Fruit fly (Drosophila melanogaster) whole organism, prepupa: ENCODE results near the gene CG14322.
A peak's percentile ranks its signal among the peaks of the same experiment; 100 is the strongest.

ENCODE experiments used
- Blimp-1 ChIP-seq: fragments of 200-800 bp; sonication (Bioruptor generic); optimal IDR thresholded peaks from 3 replicates; lab custom pipeline; 2017; ENCODE audit warnings: missing biosample characterization, missing genetic modification characterization, mild to moderate bottlenecking, moderate library complexity, missing genetic modification reagents
- CG10669 ChIP-seq: fragments of 200-800 bp; sonication (Bioruptor generic); optimal IDR thresholded peaks from 3 replicates; lab custom pipeline; 2018; ENCODE audit warnings: missing biosample characterization, mild to moderate bottlenecking, missing genetic modification characterization, moderate library complexity
- CG11294 ChIP-seq: fragments of 200-800 bp; sonication (Bioruptor generic); IDR thresholded peaks from 2 replicates; pipeline ENCODE4 v1.3.6; 2022; ENCODE audit warnings: missing biosample characterization, missing genetic modification characterization
- CG11762 ChIP-seq: fragments of 200-800 bp; sonication (Bioruptor generic); optimal IDR thresholded peaks from 3 replicates; lab custom pipeline; 2016; ENCODE audit warnings: missing biosample characterization, missing genetic modification characterization; ENCODE audit not compliant: insufficient read depth
- CG15336 ChIP-seq: fragments of 200-800 bp; sonication (Bioruptor generic); IDR thresholded peaks from 2 replicates; pipeline ENCODE4 v1.3.6; 2022; ENCODE audit warnings: missing biosample characterization, missing genetic modification characterization
- CG1621 ChIP-seq: fragments of 200-800 bp; sonication (Bioruptor generic); optimal IDR thresholded peaks from 3 replicates; lab custom pipeline; 2018; ENCODE audit warnings: missing biosample characterization, mild to moderate bottlenecking, missing genetic modification characterization
- CG16779 ChIP-seq: fragments of 200-800 bp; sonication (Bioruptor generic); optimal IDR thresholded peaks from 3 replicates; lab custom pipeline; 2017; ENCODE audit warnings: missing biosample characterization, mild to moderate bottlenecking, missing genetic modification characterization
- CG3032 ChIP-seq: fragments of 200-800 bp; optimal IDR thresholded peaks from 2 replicates; lab custom pipeline; 2019; ENCODE audit warnings: missing biosample characterization, mild to moderate bottlenecking, missing genetic modification characterization, moderate library complexity
- CG34406 ChIP-seq: fragments of 200-800 bp; sonication (Bioruptor generic); optimal IDR thresholded peaks from 3 replicates; lab custom pipeline; 2016; ENCODE audit warnings: missing biosample characterization, missing genetic modification characterization
- CG3919 ChIP-seq: fragments of 200-800 bp; sonication (Bioruptor generic); optimal IDR thresholded peaks from 3 replicates; lab custom pipeline; 2016; ENCODE audit warnings: missing biosample characterization, missing genetic modification characterization
- CG4318 ChIP-seq: fragments of 200-800 bp; sonication (Bioruptor generic); optimal IDR thresholded peaks from 3 replicates; lab custom pipeline; 2017; ENCODE audit warnings: missing biosample characterization, mild to moderate bottlenecking, missing genetic modification characterization
- CG6276 ChIP-seq: fragments of 200-800 bp; sonication (Bioruptor generic); optimal IDR thresholded peaks from 2 replicates; lab custom pipeline; 2017; ENCODE audit warnings: missing biosample characterization, mild to moderate bottlenecking, missing genetic modification characterization
- CG6792 ChIP-seq: fragments of 200-800 bp; sonication (Bioruptor generic); optimal IDR thresholded peaks from 3 replicates; lab custom pipeline; 2016; ENCODE audit warnings: missing biosample characterization, missing genetic modification characterization
- CG6808 ChIP-seq: fragments of 200-800 bp; sonication (Bioruptor generic); optimal IDR thresholded peaks from 3 replicates; lab custom pipeline; 2017; ENCODE audit warnings: missing biosample characterization, missing genetic modification characterization, mild to moderate bottlenecking, moderate library complexity, missing genetic modification reagents
- CG6854 ChIP-seq: fragments of 200-800 bp; sonication (Bioruptor generic); optimal IDR thresholded peaks from 2 replicates; lab custom pipeline; 2017; ENCODE audit warnings: missing biosample characterization, mild to moderate bottlenecking, missing genetic modification characterization
- CG7368 ChIP-seq: fragments of 200-800 bp; sonication (Bioruptor generic); optimal IDR thresholded peaks from 3 replicates; lab custom pipeline; 2016; ENCODE audit warnings: missing biosample characterization, missing genetic modification characterization
- CG8119 ChIP-seq: fragments of 200-800 bp; sonication (Bioruptor generic); IDR thresholded peaks from 3 replicates; pipeline ENCODE4 v1.3.6; 2022; ENCODE audit warnings: missing biosample characterization, missing genetic modification characterization
- CG8319 ChIP-seq: fragments of 200-800 bp; sonication (Bioruptor generic); optimal IDR thresholded peaks from 3 replicates; lab custom pipeline; 2016; ENCODE audit warnings: missing biosample characterization, missing genetic modification characterization
- CG8632 ChIP-seq: fragments of 200-800 bp; sonication (Bioruptor generic); optimal IDR thresholded peaks from 3 replicates; lab custom pipeline; 2016; ENCODE audit warnings: missing biosample characterization, missing genetic modification characterization
- CG9139 ChIP-seq: fragments of 200-800 bp; sonication (Bioruptor generic); optimal IDR thresholded peaks from 3 replicates; lab custom pipeline; 2017; ENCODE audit warnings: missing biosample characterization, mild to moderate bottlenecking, missing genetic modification characterization
- Eip75B ChIP-seq: fragments of 200-800 bp; sonication (Bioruptor generic); optimal IDR thresholded peaks from 3 replicates; lab custom pipeline; 2016; ENCODE audit warnings: missing biosample characterization, missing genetic modification characterization
- Eip78C ChIP-seq: fragments of 200-800 bp; sonication (Bioruptor generic); peaks from one replicate; lab custom pipeline; 2016; ENCODE audit warnings: missing biosample characterization, missing genetic modification characterization
- Eip93F ChIP-seq: fragments of 200-800 bp; sonication (Bioruptor generic); optimal IDR thresholded peaks from 2 replicates; lab custom pipeline; 2016; ENCODE audit warnings: missing biosample characterization, mild to moderate bottlenecking, missing genetic modification characterization
- Ets21C ChIP-seq: fragments of 200-800 bp; sonication (Bioruptor generic); optimal IDR thresholded peaks from 3 replicates; lab custom pipeline; 2016; ENCODE audit warnings: missing biosample characterization, missing genetic modification characterization
- Ets96B ChIP-seq: fragments of 200-800 bp; optimal IDR thresholded peaks from 2 replicates; lab custom pipeline; 2019; ENCODE audit warnings: missing biosample characterization, mild to moderate bottlenecking, missing genetic modification characterization, moderate library complexity
- Gug ChIP-seq: fragments of 200-800 bp; sonication (Bioruptor generic); IDR thresholded peaks from 2 replicates; pipeline ENCODE4 v1.3.6; 2022; ENCODE audit warnings: missing biosample characterization, missing genetic modification characterization
- Hr38 ChIP-seq: sonication (Bioruptor generic); optimal IDR thresholded peaks from 2 replicates; lab custom pipeline; 2016; ENCODE audit warnings: missing biosample characterization, missing genetic modification characterization
- Hr39 ChIP-seq: fragments of 200-800 bp; sonication (Bioruptor generic); optimal IDR thresholded peaks from 2 replicates; lab custom pipeline; 2016; ENCODE audit warnings: missing biosample characterization, missing genetic modification characterization
- Hr4 ChIP-seq: fragments of 200-800 bp; sonication (Bioruptor generic); optimal IDR thresholded peaks from 3 replicates; lab custom pipeline; 2016; ENCODE audit warnings: missing biosample characterization, missing genetic modification characterization
- Lpt ChIP-seq: fragments of 200-800 bp; sonication (Bioruptor generic); optimal IDR thresholded peaks from 3 replicates; lab custom pipeline; 2016; ENCODE audit warnings: missing biosample characterization, missing genetic modification characterization
- Met ChIP-seq: fragments of 200-800 bp; sonication (Bioruptor generic); optimal IDR thresholded peaks from 3 replicates; lab custom pipeline; 2016; ENCODE audit warnings: missing biosample characterization, missing genetic modification characterization
- OdsH ChIP-seq: fragments of 200-800 bp; sonication (Bioruptor generic); optimal IDR thresholded peaks from 3 replicates; lab custom pipeline; 2016; ENCODE audit warnings: missing biosample characterization, missing genetic modification characterization
- Sox14 ChIP-seq: fragments of 200-800 bp; sonication (Bioruptor generic); optimal IDR thresholded peaks from 3 replicates; lab custom pipeline; 2016; ENCODE audit warnings: missing biosample characterization, missing genetic modification characterization
- achi ChIP-seq: fragments of 200-800 bp; sonication (Bioruptor generic); optimal IDR thresholded peaks from 3 replicates; lab custom pipeline; 2016; ENCODE audit warnings: missing biosample characterization, missing genetic modification characterization
- acj6 ChIP-seq: fragments of 200-800 bp; sonication (Bioruptor generic); optimal IDR thresholded peaks from 3 replicates; lab custom pipeline; 2016; ENCODE audit warnings: missing biosample characterization, missing genetic modification characterization
- cyc ChIP-seq: fragments of 200-800 bp; sonication (Bioruptor generic); optimal IDR thresholded peaks from 3 replicates; lab custom pipeline; 2016; ENCODE audit warnings: missing biosample characterization, missing genetic modification characterization
- dac ChIP-seq: fragments of 200-800 bp; sonication (Bioruptor generic); optimal IDR thresholded peaks from 2 replicates; lab custom pipeline; 2017; ENCODE audit warnings: missing biosample characterization, mild to moderate bottlenecking, missing genetic modification characterization
- dsx ChIP-seq: fragments of 200-800 bp; optimal IDR thresholded peaks from 3 replicates; lab custom pipeline; 2019; ENCODE audit warnings: missing biosample characterization, mild to moderate bottlenecking, missing genetic modification characterization, moderate library complexity; ENCODE audit not compliant: poor library complexity, severe bottlenecking
- eg ChIP-seq: fragments of 200-800 bp; sonication (Bioruptor generic); IDR thresholded peaks from 3 replicates; pipeline ENCODE4 v1.3.6; 2022; ENCODE audit warnings: missing biosample characterization, missing genetic modification characterization
- esn ChIP-seq: fragments of 200-800 bp; sonication (Bioruptor generic); optimal IDR thresholded peaks from 2 replicates; lab custom pipeline; 2016; ENCODE audit warnings: missing biosample characterization, mild to moderate bottlenecking, missing genetic modification characterization, moderate library complexity
- fd59A ChIP-seq: fragments of 200-800 bp; sonication (Bioruptor generic); optimal IDR thresholded peaks from 2 replicates; lab custom pipeline; 2017; ENCODE audit warnings: missing biosample characterization, mild to moderate bottlenecking, missing genetic modification characterization, missing genetic modification reagents
- fd85E ChIP-seq: fragments of 200-800 bp; sonication (Bioruptor generic); optimal IDR thresholded peaks from 3 replicates; lab custom pipeline; 2016; ENCODE audit warnings: missing biosample characterization, missing genetic modification characterization
- fkh ChIP-seq: fragments of 200-800 bp; sonication (Bioruptor generic); optimal IDR thresholded peaks from 3 replicates; lab custom pipeline; 2017; ENCODE audit warnings: missing biosample characterization, mild to moderate bottlenecking, missing genetic modification characterization, moderate library complexity
- lz ChIP-seq: fragments of 200-800 bp; sonication (Bioruptor generic); optimal IDR thresholded peaks from 3 replicates; lab custom pipeline; 2016; ENCODE audit warnings: missing biosample characterization, missing genetic modification characterization
- net ChIP-seq: fragments of 200-800 bp; sonication (Bioruptor generic); optimal IDR thresholded peaks from 3 replicates; lab custom pipeline; 2016; ENCODE audit warnings: missing biosample characterization, missing genetic modification characterization
- pdm3 ChIP-seq: fragments of 200-800 bp; sonication (Bioruptor generic); optimal IDR thresholded peaks from 3 replicates; lab custom pipeline; 2016; ENCODE audit warnings: missing biosample characterization, missing genetic modification characterization
- salr ChIP-seq, 2 experiments: fragments of 200-800 bp; sonication (Bioruptor generic); optimal IDR thresholded peaks; 3 replicates each; lab custom pipeline; 2016 to 2018; ENCODE audit warnings: missing biosample characterization in 2 of 2, missing genetic modification characterization in 2 of 2, mild to moderate bottlenecking in 1 of 2
- spab ChIP-seq: fragments of 200-800 bp; sonication (Bioruptor generic); optimal IDR thresholded peaks from 2 replicates; lab custom pipeline; 2017; ENCODE audit warnings: missing biosample characterization, mild to moderate bottlenecking, missing genetic modification characterization, missing genetic modification reagents
- ss ChIP-seq, 2 experiments: fragments of 200-800 bp; sonication (Bioruptor generic); optimal IDR thresholded peaks; 2 replicates in 1 of 2; 3 replicates in 1 of 2; lab custom pipeline; 2017 to 2018; ENCODE audit warnings: mild to moderate bottlenecking in 2 of 2, missing biosample characterization in 2 of 2, missing genetic modification characterization in 2 of 2, moderate library complexity in 1 of 2
- vri ChIP-seq: fragments of 200-800 bp; sonication (Bioruptor generic); optimal IDR thresholded peaks from 3 replicates; lab custom pipeline; 2016; ENCODE audit warnings: missing biosample characterization, mild to moderate bottlenecking, missing genetic modification characterization

The CG14322 gene

DNA sequence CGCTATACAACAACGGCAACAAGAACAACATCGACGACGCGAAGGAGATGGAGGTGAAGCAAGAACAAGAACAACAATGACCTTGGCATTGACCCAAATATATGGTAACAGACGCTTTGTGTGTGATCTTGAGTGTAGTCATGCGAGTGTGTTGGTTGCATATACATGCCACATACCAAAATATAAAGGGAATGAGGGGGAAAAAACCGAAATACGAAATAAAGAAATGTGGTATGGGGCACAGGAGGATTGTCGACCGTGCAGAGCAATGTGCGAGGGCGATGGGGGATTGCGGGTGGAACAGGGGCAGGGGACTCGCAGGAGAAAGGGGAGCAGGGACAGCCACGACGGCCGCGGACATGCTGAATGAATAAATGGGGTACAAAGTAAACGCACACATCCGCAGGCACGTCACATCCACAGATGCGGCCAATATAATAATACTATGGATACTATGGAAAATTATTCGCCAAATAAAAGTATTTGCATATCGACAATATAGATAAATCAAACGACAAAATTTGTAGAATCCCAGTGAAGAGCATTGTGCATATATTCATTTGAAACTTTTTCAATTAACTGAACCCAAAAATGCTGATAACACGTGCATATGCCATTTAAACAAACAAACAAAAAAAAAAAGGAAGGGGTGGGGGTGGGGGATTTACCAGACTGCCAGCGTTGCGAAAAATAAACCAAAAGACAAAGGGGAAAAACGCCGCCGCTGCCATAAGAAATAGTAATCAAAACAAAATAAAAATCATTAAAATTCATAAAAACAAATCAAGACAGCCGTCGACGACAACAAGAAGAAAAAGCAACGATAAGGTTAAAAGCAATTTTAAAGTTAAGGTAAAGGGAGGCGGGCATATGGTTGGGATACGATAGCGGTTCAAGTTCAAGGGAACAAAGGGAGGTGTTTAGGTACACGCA, 58.7 kb downstream of the CG14322 start:
- no peak for TF ChIP-seq CG8319
- TF ChIP-seq Blimp-1, result peak; percentile 32
- TF ChIP-seq net (GFP tag; lab: Kevin White, UChicago), result no peak
- TF ChIP-seq Hr38 (GFP tag; lab: Kevin White, UChicago), result no peak
- peak; percentile 17 for TF ChIP-seq dsx (GFP tag; lab: Kevin White, UChicago)
- TF ChIP-seq CG6808 (GFP tag; lab: Kevin White, UChicago), result peak; percentile 8
- no peak for TF ChIP-seq Met
- TF ChIP-seq Hr39 (GFP tag; lab: Kevin White, UChicago), result no peak
- TF ChIP-seq OdsH, result no peak
- TF ChIP-seq eg (GFP tag; lab: Robert Waterston, UW), result no peak
- no peak for TF ChIP-seq CG8632 (GFP tag; lab: Kevin White, UChicago)
- TF ChIP-seq Ets21C (GFP tag; lab: Kevin White, UChicago), result no peak
- peak; percentile 35 for TF ChIP-seq CG10669 (GFP tag; lab: Kevin White, UChicago)
- peak; percentile 38 to 62 for TF ChIP-seq ss (GFP tag; optimal IDR thresholded peaks at IDR 0.05; lab: Kevin White, UChicago)
- TF ChIP-seq Eip93F (GFP tag; lab: Kevin White, UChicago), result no peak
- no peak for TF ChIP-seq Ets96B (tag; lab: Kevin White, UChicago)
- no peak for TF ChIP-seq CG6276
- no peak for TF ChIP-seq fd85E
- peak; percentile 5 for TF ChIP-seq fkh
- peak; percentile 16 for TF ChIP-seq Sox14 (GFP tag; lab: Kevin White, UChicago)
- no peak for TF ChIP-seq CG6792 (GFP tag; lab: Kevin White, UChicago)
- TF ChIP-seq Lpt (GFP tag; lab: Kevin White, UChicago), result no peak
- TF ChIP-seq dac (GFP tag; lab: Kevin White, UChicago), result no peak
- peak; percentile 11 for TF ChIP-seq fd59A
- TF ChIP-seq pdm3 (GFP tag; lab: Kevin White, UChicago), result no peak
- TF ChIP-seq Eip78C, result peak; percentile 73
- TF ChIP-seq CG15336 (GFP tag; lab: Robert Waterston, UW), result no peak
- no peak for TF ChIP-seq CG1621 (tag; lab: Kevin White, UChicago)
- TF ChIP-seq CG16779 (tag; lab: Kevin White, UChicago), result peak; percentile 40
- no peak for TF ChIP-seq Hr4 (GFP tag; lab: Kevin White, UChicago)
- no peak for TF ChIP-seq CG3032
- TF ChIP-seq CG8119 (GFP tag; lab: Robert Waterston, UW), result no peak
- peak; percentile 24 for TF ChIP-seq CG34406 (GFP tag; lab: Kevin White, UChicago)
- TF ChIP-seq salr (GFP tag; optimal IDR thresholded peaks at IDR 0.05; lab: Kevin White, UChicago), result no peak
- TF ChIP-seq CG4318 (GFP tag; lab: Kevin White, UChicago), result no peak
- no peak for TF ChIP-seq CG6854 (GFP tag; lab: Kevin White, UChicago)
- TF ChIP-seq Eip75B, result peak; percentile 66
- TF ChIP-seq CG11294 (GFP tag; lab: Robert Waterston, UW), result no peak
- no peak for TF ChIP-seq esn (GFP tag; lab: Kevin White, UChicago)
- no peak for TF ChIP-seq Gug (GFP tag; lab: Robert Waterston, UW)
- TF ChIP-seq CG11762 (GFP tag; lab: Kevin White, UChicago), result no peak
- TF ChIP-seq spab, result peak; percentile 18
- no peak for TF ChIP-seq CG3919 (GFP tag; lab: Kevin White, UChicago)
- no peak for TF ChIP-seq lz (GFP tag; lab: Kevin White, UChicago)
- TF ChIP-seq vri, result peak; percentile 23
- TF ChIP-seq cyc (GFP tag; lab: Kevin White, UChicago), result no peak
- TF ChIP-seq CG7368, result no peak
- no peak for TF ChIP-seq achi
- TF ChIP-seq acj6 (GFP tag; lab: Kevin White, UChicago), result peak; percentile 25
- peak; percentile 6 for TF ChIP-seq CG9139 (GFP tag; lab: Kevin White, UChicago)
